Fruit fly (Drosophila melanogaster) whole organism, prepupa: ENCODE data around the gene CG17568.
A peak's percentile ranks its signal among the peaks of the same experiment; 100 is the strongest.

Experiments
- Blimp-1 ChIP-seq: fragments of 200-800 bp; sonication (Bioruptor generic); optimal IDR thresholded peaks from 3 replicates; lab custom pipeline; 2017; ENCODE audit warnings: missing biosample characterization, missing genetic modification characterization, mild to moderate bottlenecking, moderate library complexity, missing genetic modification reagents
- CG10669 ChIP-seq: fragments of 200-800 bp; sonication (Bioruptor generic); optimal IDR thresholded peaks from 3 replicates; lab custom pipeline; 2018; ENCODE audit warnings: missing biosample characterization, mild to moderate bottlenecking, missing genetic modification characterization, moderate library complexity
- CG11294 ChIP-seq: fragments of 200-800 bp; sonication (Bioruptor generic); IDR thresholded peaks from 2 replicates; pipeline ENCODE4 v1.3.6; 2022; ENCODE audit warnings: missing biosample characterization, missing genetic modification characterization
- CG11762 ChIP-seq: fragments of 200-800 bp; sonication (Bioruptor generic); optimal IDR thresholded peaks from 3 replicates; lab custom pipeline; 2016; ENCODE audit warnings: missing biosample characterization, missing genetic modification characterization; ENCODE audit not compliant: insufficient read depth
- CG15336 ChIP-seq: fragments of 200-800 bp; sonication (Bioruptor generic); IDR thresholded peaks from 2 replicates; pipeline ENCODE4 v1.3.6; 2022; ENCODE audit warnings: missing biosample characterization, missing genetic modification characterization
- CG16779 ChIP-seq: fragments of 200-800 bp; sonication (Bioruptor generic); optimal IDR thresholded peaks from 3 replicates; lab custom pipeline; 2017; ENCODE audit warnings: missing biosample characterization, mild to moderate bottlenecking, missing genetic modification characterization
- CG31627 ChIP-seq: fragments of 200-800 bp; sonication (Bioruptor generic); optimal IDR thresholded peaks from 3 replicates; lab custom pipeline; 2016; ENCODE audit warnings: missing biosample characterization, missing genetic modification characterization
- CG32006 ChIP-seq: fragments of 200-800 bp; sonication (Bioruptor generic); optimal IDR thresholded peaks from 3 replicates; lab custom pipeline; 2017; ENCODE audit warnings: missing biosample characterization, mild to moderate bottlenecking, missing genetic modification characterization
- CG34406 ChIP-seq: fragments of 200-800 bp; sonication (Bioruptor generic); optimal IDR thresholded peaks from 3 replicates; lab custom pipeline; 2016; ENCODE audit warnings: missing biosample characterization, missing genetic modification characterization
- CG6163 ChIP-seq: fragments of 200-800 bp; sonication (Bioruptor generic); IDR thresholded peaks from 3 replicates; pipeline ENCODE4 v1.3.6; 2022; ENCODE audit warnings: missing biosample characterization, missing genetic modification characterization
- CG6276 ChIP-seq: fragments of 200-800 bp; sonication (Bioruptor generic); optimal IDR thresholded peaks from 2 replicates; lab custom pipeline; 2017; ENCODE audit warnings: missing biosample characterization, mild to moderate bottlenecking, missing genetic modification characterization
- CG6808 ChIP-seq: fragments of 200-800 bp; sonication (Bioruptor generic); optimal IDR thresholded peaks from 3 replicates; lab custom pipeline; 2017; ENCODE audit warnings: missing biosample characterization, missing genetic modification characterization, mild to moderate bottlenecking, moderate library complexity, missing genetic modification reagents
- CG7368 ChIP-seq: fragments of 200-800 bp; sonication (Bioruptor generic); optimal IDR thresholded peaks from 3 replicates; lab custom pipeline; 2016; ENCODE audit warnings: missing biosample characterization, missing genetic modification characterization
- CG9139 ChIP-seq: fragments of 200-800 bp; sonication (Bioruptor generic); optimal IDR thresholded peaks from 3 replicates; lab custom pipeline; 2017; ENCODE audit warnings: missing biosample characterization, mild to moderate bottlenecking, missing genetic modification characterization
- Eip75B ChIP-seq: fragments of 200-800 bp; sonication (Bioruptor generic); optimal IDR thresholded peaks from 3 replicates; lab custom pipeline; 2016; ENCODE audit warnings: missing biosample characterization, missing genetic modification characterization
- Eip78C ChIP-seq: fragments of 200-800 bp; sonication (Bioruptor generic); peaks from one replicate; lab custom pipeline; 2016; ENCODE audit warnings: missing biosample characterization, missing genetic modification characterization
- Ets21C ChIP-seq: fragments of 200-800 bp; sonication (Bioruptor generic); optimal IDR thresholded peaks from 3 replicates; lab custom pipeline; 2016; ENCODE audit warnings: missing biosample characterization, missing genetic modification characterization
- Ets96B ChIP-seq: fragments of 200-800 bp; optimal IDR thresholded peaks from 2 replicates; lab custom pipeline; 2019; ENCODE audit warnings: missing biosample characterization, mild to moderate bottlenecking, missing genetic modification characterization, moderate library complexity
- Gug ChIP-seq: fragments of 200-800 bp; sonication (Bioruptor generic); IDR thresholded peaks from 2 replicates; pipeline ENCODE4 v1.3.6; 2022; ENCODE audit warnings: missing biosample characterization, missing genetic modification characterization
- Hr38 ChIP-seq: sonication (Bioruptor generic); optimal IDR thresholded peaks from 2 replicates; lab custom pipeline; 2016; ENCODE audit warnings: missing biosample characterization, missing genetic modification characterization
- Hr39 ChIP-seq: fragments of 200-800 bp; sonication (Bioruptor generic); optimal IDR thresholded peaks from 2 replicates; lab custom pipeline; 2016; ENCODE audit warnings: missing biosample characterization, missing genetic modification characterization
- Hr4 ChIP-seq: fragments of 200-800 bp; sonication (Bioruptor generic); optimal IDR thresholded peaks from 3 replicates; lab custom pipeline; 2016; ENCODE audit warnings: missing biosample characterization, missing genetic modification characterization
- Met ChIP-seq: fragments of 200-800 bp; sonication (Bioruptor generic); optimal IDR thresholded peaks from 3 replicates; lab custom pipeline; 2016; ENCODE audit warnings: missing biosample characterization, missing genetic modification characterization
- OdsH ChIP-seq: fragments of 200-800 bp; sonication (Bioruptor generic); optimal IDR thresholded peaks from 3 replicates; lab custom pipeline; 2016; ENCODE audit warnings: missing biosample characterization, missing genetic modification characterization
- Sox14 ChIP-seq: fragments of 200-800 bp; sonication (Bioruptor generic); optimal IDR thresholded peaks from 3 replicates; lab custom pipeline; 2016; ENCODE audit warnings: missing biosample characterization, missing genetic modification characterization
- Sox15 ChIP-seq: fragments of 200-800 bp; sonication (Bioruptor generic); optimal IDR thresholded peaks from 3 replicates; lab custom pipeline; 2016; ENCODE audit warnings: missing biosample characterization, missing genetic modification characterization
- cyc ChIP-seq: fragments of 200-800 bp; sonication (Bioruptor generic); optimal IDR thresholded peaks from 3 replicates; lab custom pipeline; 2016; ENCODE audit warnings: missing biosample characterization, missing genetic modification characterization
- eg ChIP-seq: fragments of 200-800 bp; sonication (Bioruptor generic); IDR thresholded peaks from 3 replicates; pipeline ENCODE4 v1.3.6; 2022; ENCODE audit warnings: missing biosample characterization, missing genetic modification characterization
- esn ChIP-seq: fragments of 200-800 bp; sonication (Bioruptor generic); optimal IDR thresholded peaks from 2 replicates; lab custom pipeline; 2016; ENCODE audit warnings: missing biosample characterization, mild to moderate bottlenecking, missing genetic modification characterization, moderate library complexity
- fkh ChIP-seq: fragments of 200-800 bp; sonication (Bioruptor generic); optimal IDR thresholded peaks from 3 replicates; lab custom pipeline; 2017; ENCODE audit warnings: missing biosample characterization, mild to moderate bottlenecking, missing genetic modification characterization, moderate library complexity
- lz ChIP-seq: fragments of 200-800 bp; sonication (Bioruptor generic); optimal IDR thresholded peaks from 3 replicates; lab custom pipeline; 2016; ENCODE audit warnings: missing biosample characterization, missing genetic modification characterization
- net ChIP-seq: fragments of 200-800 bp; sonication (Bioruptor generic); optimal IDR thresholded peaks from 3 replicates; lab custom pipeline; 2016; ENCODE audit warnings: missing biosample characterization, missing genetic modification characterization
- pdm3 ChIP-seq: fragments of 200-800 bp; sonication (Bioruptor generic); optimal IDR thresholded peaks from 3 replicates; lab custom pipeline; 2016; ENCODE audit warnings: missing biosample characterization, missing genetic modification characterization
- spab ChIP-seq: fragments of 200-800 bp; sonication (Bioruptor generic); optimal IDR thresholded peaks from 2 replicates; lab custom pipeline; 2017; ENCODE audit warnings: missing biosample characterization, mild to moderate bottlenecking, missing genetic modification characterization, missing genetic modification reagents
- ss ChIP-seq, 2 experiments: fragments of 200-800 bp; sonication (Bioruptor generic); optimal IDR thresholded peaks; 2 replicates in 1 of 2; 3 replicates in 1 of 2; lab custom pipeline; 2017 to 2018; ENCODE audit warnings: mild to moderate bottlenecking in 2 of 2, missing biosample characterization in 2 of 2, missing genetic modification characterization in 2 of 2, moderate library complexity in 1 of 2
- topi ChIP-seq: fragments of 200-800 bp; sonication (Bioruptor generic); optimal IDR thresholded peaks from 3 replicates; lab custom pipeline; 2016; ENCODE audit warnings: missing biosample characterization, missing genetic modification characterization
- vri ChIP-seq: fragments of 200-800 bp; sonication (Bioruptor generic); optimal IDR thresholded peaks from 3 replicates; lab custom pipeline; 2016; ENCODE audit warnings: missing biosample characterization, mild to moderate bottlenecking, missing genetic modification characterization

CG17568 gene

dm6 chr2L:19225984-19226914 lies 44.7 kb upstream of the CG17568 start (continued):
- peak; percentile 56 for TF ChIP-seq vri (GFP tag; lab: Kevin White, UChicago)
- peak; percentile 73 for TF ChIP-seq Ets21C
- peak; percentile 96 for TF ChIP-seq CG32006 (GFP tag; lab: Kevin White, UChicago)
- no peak for TF ChIP-seq Blimp-1 (GFP tag; lab: Kevin White, UChicago)
- TF ChIP-seq CG16779 (tag; lab: Kevin White, UChicago): peak; percentile 86
- peak; percentile 84 for TF ChIP-seq CG11762
- TF ChIP-seq Ets96B (tag; lab: Kevin White, UChicago): peak; percentile 94
- TF ChIP-seq Hr39 (GFP tag; lab: Kevin White, UChicago): peak; percentile 82
- TF ChIP-seq CG6276 (GFP tag; lab: Kevin White, UChicago): peak; percentile 78
- peak; percentile 87 to 91 for TF ChIP-seq ss (GFP tag; optimal IDR thresholded peaks at IDR 0.05; lab: Kevin White, UChicago)
- TF ChIP-seq Eip78C (GFP tag; lab: Kevin White, UChicago): peak; percentile 99
- peak; percentile 79 for TF ChIP-seq CG11294 (GFP tag; lab: Robert Waterston, UW)
- TF ChIP-seq CG6163 (GFP tag; lab: Robert Waterston, UW): peak; percentile 95
- TF ChIP-seq Hr38 (GFP tag; lab: Kevin White, UChicago): no peak
- peak; percentile 93 for TF ChIP-seq Hr4 (GFP tag; lab: Kevin White, UChicago)
- TF ChIP-seq CG10669 (GFP tag; lab: Kevin White, UChicago): peak; percentile 90
- peak; percentile 74 for TF ChIP-seq Sox15 (GFP tag; lab: Kevin White, UChicago)
- peak; percentile 94 for TF ChIP-seq pdm3 (GFP tag; lab: Kevin White, UChicago)
- TF ChIP-seq Sox14 (GFP tag; lab: Kevin White, UChicago): peak; percentile 94
- TF ChIP-seq eg (GFP tag; lab: Robert Waterston, UW): peak; percentile 83
- TF ChIP-seq Gug (GFP tag; lab: Robert Waterston, UW): peak; percentile 87
- peak; percentile 86 for TF ChIP-seq CG34406 (GFP tag; lab: Kevin White, UChicago)
- TF ChIP-seq net: peak; percentile 90
- TF ChIP-seq CG15336 (GFP tag; lab: Robert Waterston, UW): peak; percentile 94
- peak; percentile 95 for TF ChIP-seq Eip75B (GFP tag; lab: Kevin White, UChicago)
- peak; percentile 86 for TF ChIP-seq CG9139 (GFP tag; lab: Kevin White, UChicago)
- peak; percentile 89 for TF ChIP-seq spab (GFP tag; lab: Kevin White, UChicago)
- peak; percentile 85 for TF ChIP-seq cyc (GFP tag; lab: Kevin White, UChicago)
- peak; percentile 80 for TF ChIP-seq lz (GFP tag; lab: Kevin White, UChicago)
- TF ChIP-seq Met: peak; percentile 82
- TF ChIP-seq CG6808 (GFP tag; lab: Kevin White, UChicago): peak; percentile 85
- no peak for TF ChIP-seq fkh
- TF ChIP-seq esn (GFP tag; lab: Kevin White, UChicago): peak; percentile 87
- peak; percentile 95 for TF ChIP-seq OdsH (GFP tag; lab: Kevin White, UChicago)
- TF ChIP-seq topi: peak; percentile 88

dm6 chr2L:19222311-19222710 lies 40.8 kb upstream of the CG17568 start:
- TF ChIP-seq CG31627 (GFP tag; lab: Kevin White, UChicago) (no peak), CG10669 (GFP tag; lab: Kevin White, UChicago) (no peak), net (no peak), CG9139 (GFP tag; lab: Kevin White, UChicago) (no peak), CG7368 (GFP tag; lab: Kevin White, UChicago) (no peak), cyc (GFP tag; lab: Kevin White, UChicago) (no peak)
